Fruit fly (Drosophila melanogaster) whole organism, pupa: ENCODE results near the gene Sas-4.

ENCODE experiments used
- CG12605 ChIP-seq: fragments of 200-800 bp; sonication (Bioruptor generic); IDR thresholded peaks from 2 replicates; pipeline ENCODE4 v1.3.6; 2022; ENCODE audit warnings: missing biosample characterization, missing genetic modification characterization
- CG17806 ChIP-seq: fragments of 200-800 bp; sonication (Bioruptor generic); optimal IDR thresholded peaks from 2 replicates; lab custom pipeline; 2018; ENCODE audit warnings: missing biosample characterization, mild to moderate bottlenecking, missing genetic modification characterization, moderate library complexity
- CG32121 ChIP-seq: fragments of 200-800 bp; sonication (Bioruptor generic); IDR thresholded peaks from 2 replicates; pipeline ENCODE4 v1.3.6; 2022; ENCODE audit warnings: missing biosample characterization, missing genetic modification characterization
- CG8159 ChIP-seq: fragments of 200-800 bp; sonication (Bioruptor generic); optimal IDR thresholded peaks from 3 replicates; lab custom pipeline; 2018; ENCODE audit warnings: missing biosample characterization, mild to moderate bottlenecking, missing genetic modification characterization, moderate library complexity
- CG9948 ChIP-seq: fragments of 200-800 bp; sonication (Bioruptor generic); optimal IDR thresholded peaks from 2 replicates; lab custom pipeline; 2018; ENCODE audit warnings: missing biosample characterization, mild to moderate bottlenecking, missing genetic modification characterization, moderate library complexity
- D1 ChIP-seq: fragments of 200-800 bp; sonication (Bioruptor generic); optimal IDR thresholded peaks from 2 replicates; lab custom pipeline; 2018; ENCODE audit warnings: missing biosample characterization, mild to moderate bottlenecking, missing genetic modification characterization, moderate library complexity
- EcR ChIP-seq: fragments of 200-800 bp; sonication (Bioruptor generic); optimal IDR thresholded peaks from 3 replicates; lab custom pipeline; 2019; ENCODE audit warnings: missing biosample characterization, missing genetic modification characterization, mild to moderate bottlenecking, moderate library complexity, missing genetic modification reagents
- Ets98B ChIP-seq: fragments of 200-800 bp; sonication (Bioruptor generic); IDR thresholded peaks from 2 replicates; pipeline ENCODE4 v1.3.6; 2022; ENCODE audit warnings: missing biosample characterization, missing genetic modification characterization
- Pif1A ChIP-seq: fragments of 200-800 bp; sonication (Bioruptor generic); optimal IDR thresholded peaks from 3 replicates; lab custom pipeline; 2016; ENCODE audit warnings: missing biosample characterization, missing genetic modification characterization
- Pif1B ChIP-seq: fragments of 200-800 bp; sonication (Bioruptor generic); optimal IDR thresholded peaks from 3 replicates; lab custom pipeline; 2016; ENCODE audit warnings: missing biosample characterization, missing genetic modification characterization
- fd96Ca ChIP-seq: fragments of 200-800 bp; sonication (Bioruptor generic); IDR thresholded peaks from 3 replicates; pipeline ENCODE4 v1.3.6; 2022; ENCODE audit warnings: missing biosample characterization, missing genetic modification characterization
- gl ChIP-seq: fragments of 200-800 bp; sonication (Bioruptor generic); optimal IDR thresholded peaks from 2 replicates; lab custom pipeline; 2018; ENCODE audit warnings: missing biosample characterization, mild to moderate bottlenecking, missing genetic modification characterization

DNA sequence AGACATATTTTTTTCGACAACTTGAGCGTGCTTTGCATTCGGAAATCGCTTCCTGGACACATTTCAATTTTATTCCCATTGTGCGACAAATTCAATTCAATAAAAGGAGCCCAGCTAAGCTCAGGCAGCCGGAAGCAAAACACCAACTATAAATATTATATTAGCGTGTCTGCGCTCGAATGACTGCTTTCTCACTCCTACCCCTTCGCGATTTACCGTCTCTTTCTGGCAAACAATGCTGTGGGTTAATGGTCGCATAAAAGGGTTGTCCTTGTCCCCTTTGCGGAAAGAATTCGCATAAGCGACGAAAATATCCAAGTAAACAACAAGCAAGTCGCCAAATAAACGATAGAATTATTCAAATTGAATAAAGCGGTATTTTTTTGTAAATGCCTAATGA lies 46.9 kb upstream of the Sas-4 start:
- TF ChIP-seq EcR (GFP tag; lab: Kevin White, UChicago), result peak; percentile 41
- no peak for TF ChIP-seq CG32121
- TF ChIP-seq Pif1A, result no peak
- no peak for TF ChIP-seq Ets98B (GFP tag; lab: Robert Waterston, UW)
- TF ChIP-seq CG9948, result no peak
- TF ChIP-seq D1, result no peak
- TF ChIP-seq fd96Ca (GFP tag; lab: Robert Waterston, UW), result no peak
- no peak for TF ChIP-seq CG8159 (tag; lab: Kevin White, UChicago)
- no peak for TF ChIP-seq Pif1B (GFP tag; lab: Kevin White, UChicago)
- TF ChIP-seq gl (tag; lab: Kevin White, UChicago), result no peak
- no peak for TF ChIP-seq CG12605 (GFP tag; lab: Robert Waterston, UW)
- TF ChIP-seq CG17806, result no peak
